Comparison of ENCODE assay signal across 4 worm cellular contexts in genomic region chrIII:3978438-3978837, ce11.
TF ChIP-seq lines count a peak whose summit lies in the region.

No protein-coding gene starts in this region.

TF ChIP-seq in whole organism, L1 larva, 84 proteins besides CTCF, POLR2A, EP300 and RAD21:
- TF ChIP-seq nhr-20 (tag; optimal IDR thresholded peaks at IDR 0.05; lab: Kevin White, UChicago) (peak; percentile 10), mep-1 (tag; optimal IDR thresholded peaks at IDR 0.05; lab: Kevin White, UChicago) (peak; percentile 22), fos-1 (tag; optimal IDR thresholded peaks at IDR 0.05; lab: Kevin White, UChicago) (no peak), efl-1 (optimal IDR thresholded peaks at IDR 0.05; lab: Kevin White, UChicago) (no peak), efl-1 (GFP tag; optimal IDR thresholded peaks at IDR 0.05 in 1 of 2; lab: Kevin White, UChicago) (peak in 1 of 2 experiments; percentile 53), nhr-71 (tag; optimal IDR thresholded peaks at IDR 0.05; lab: Kevin White, UChicago) (peak; percentile 2), C34B4.2 (tag; optimal IDR thresholded peaks at IDR 0.05; lab: Kevin White, UChicago) (no peak), lin-14 (GFP tag; optimal IDR thresholded peaks at IDR 0.05; lab: Kevin White, UChicago) (peak; percentile 80), lin-35 (GFP tag; optimal IDR thresholded peaks at IDR 0.05; lab: Kevin White, UChicago) (peak in 1 of 2 experiments; percentile 9), lsy-2 (tag; optimal IDR thresholded peaks at IDR 0.05; lab: Kevin White, UChicago) (no peak), blmp-1 (tag; optimal IDR thresholded peaks at IDR 0.05; lab: Kevin White, UChicago) (peak; percentile 37)

TF ChIP-seq in whole organism, L2 larva, 48 proteins besides CTCF, POLR2A, EP300 and RAD21:
- peak; percentile 8 for TF ChIP-seq fos-1 (tag; optimal IDR thresholded peaks at IDR 0.05; lab: Kevin White, UChicago)
- TF ChIP-seq ceh-82 (tag; optimal IDR thresholded peaks at IDR 0.05; lab: Kevin White, UChicago), result no peak
- peak; percentile 9 for TF ChIP-seq unc-55 (GFP tag; optimal IDR thresholded peaks at IDR 0.05; lab: Kevin White, UChicago)
- TF ChIP-seq crh-2 (tag; optimal IDR thresholded peaks at IDR 0.05; lab: Kevin White, UChicago), result peak; percentile 37
- TF ChIP-seq nhr-25 (tag; optimal IDR thresholded peaks at IDR 0.05; lab: Kevin White, UChicago), result peak; percentile 38
- no peak for TF ChIP-seq aly-2 (tag; optimal IDR thresholded peaks at IDR 0.05; lab: Kevin White, UChicago)

TF ChIP-seq in whole organism, L3 larva, 47 proteins besides CTCF, POLR2A, EP300 and RAD21:
- no peak for TF ChIP-seq unc-62 (GFP tag; optimal IDR thresholded peaks at IDR 0.05; lab: Kevin White, UChicago)
- peak; percentile 25 for TF ChIP-seq pha-4 (tag; optimal IDR thresholded peaks at IDR 0.05; lab: Kevin White, UChicago)
- TF ChIP-seq lin-39 (tag; optimal IDR thresholded peaks at IDR 0.05; lab: Kevin White, UChicago), result peak; percentile 38
- peak; percentile 46 for TF ChIP-seq nhr-25 (tag; optimal IDR thresholded peaks at IDR 0.05; lab: Kevin White, UChicago)
- TF ChIP-seq unc-39 (tag; optimal IDR thresholded peaks at IDR 0.05; lab: Kevin White, UChicago), result no peak
- TF ChIP-seq pqm-1 (tag; optimal IDR thresholded peaks at IDR 0.05; lab: Kevin White, UChicago), result no peak

TF ChIP-seq in whole organism, L4 larva, 104 proteins besides CTCF, POLR2A, EP300 and RAD21:
- TF ChIP-seq aha-1 (tag; lab: Kevin White, UChicago), result peak; percentile 11
- no peak for TF ChIP-seq nhr-28 (tag; optimal IDR thresholded peaks at IDR 0.05; lab: Kevin White, UChicago)
- peak; percentile 16 for TF ChIP-seq mep-1 (tag; optimal IDR thresholded peaks at IDR 0.05; lab: Kevin White, UChicago)
- peak in 1 of 2 experiments; percentile 80 for TF ChIP-seq unc-62 (GFP tag; optimal IDR thresholded peaks at IDR 0.05 in 1 of 2; lab: Kevin White, UChicago)
- TF ChIP-seq unc-62 (tag; optimal IDR thresholded peaks at IDR 0.05; lab: Kevin White, UChicago), result no peak
- TF ChIP-seq ceh-82 (tag; optimal IDR thresholded peaks at IDR 0.05; lab: Kevin White, UChicago), result no peak
- no peak for TF ChIP-seq ztf-7 (tag; optimal IDR thresholded peaks at IDR 0.05; lab: Kevin White, UChicago)
- TF ChIP-seq hlh-30 (tag; optimal IDR thresholded peaks at IDR 0.05; lab: Kevin White, UChicago; ENCODE audit: insufficient read depth), result peak; percentile 13

Comparison
In these comparisons a context has a peak if more than half of its experiments do, and no peak if none do; other contexts are left out.
1. Of the 29 proteins assayed by ChIP-seq in both whole organism, L4 larva and whole organism, L1 larva: peak only in whole organism, L4 larva: aha-1; only in whole organism, L1 larva: none; in both: mep-1; in neither: 26; mixed calls (peak in some experiments, not most) for 1.